Worm (Caenorhabditis elegans) whole organism, L2 larva: ENCODE results near the gene F45D11.5.

Source experiments
- R02D3.7 ChIP-seq: fragments of 150-350 bp; optimal IDR thresholded peaks from 2 replicates; lab custom pipeline; 2014; ENCODE audit warnings: missing biosample characterization, missing genetic modification characterization
- alr-1 ChIP-seq: fragments of 150-350 bp; optimal IDR thresholded peaks from 2 replicates; lab custom pipeline; 2014; ENCODE audit warnings: missing biosample characterization, missing genetic modification characterization
- ama-1 ChIP-seq: fragments of 150-350 bp; optimal IDR thresholded peaks from 2 replicates; lab custom pipeline; 2018; ENCODE audit warnings: inconsistent platforms
- blmp-1 ChIP-seq: sonication (generic microtip); optimal IDR thresholded peaks from 2 replicates; lab custom pipeline; 2017; ENCODE audit warnings: missing genetic modification characterization, mild to moderate bottlenecking, missing compliant biosample characterization, antibody characterized with exemption, moderate library complexity; ENCODE audit not compliant: insufficient read depth
- dmd-4 ChIP-seq: sonication (generic microtip); optimal IDR thresholded peaks from 2 replicates; lab custom pipeline; 2017; ENCODE audit warnings: missing biosample characterization, missing genetic modification characterization
- fos-1 ChIP-seq: fragments of 150-350 bp; optimal IDR thresholded peaks from 2 replicates; lab custom pipeline; 2014; ENCODE audit warnings: missing biosample characterization, missing genetic modification characterization
- mab-5 ChIP-seq: fragments of 150-350 bp; optimal IDR thresholded peaks from 2 replicates; lab custom pipeline; 2014; ENCODE audit warnings: missing biosample characterization, missing genetic modification characterization
- nhr-11 ChIP-seq: fragments of 150-350 bp; optimal IDR thresholded peaks from 2 replicates; lab custom pipeline; 2014; ENCODE audit warnings: missing biosample characterization, missing genetic modification characterization
- nhr-237 ChIP-seq: fragments of 150-350 bp; optimal IDR thresholded peaks from 2 replicates; lab custom pipeline; 2014; ENCODE audit warnings: missing biosample characterization, missing genetic modification characterization
- nhr-77 ChIP-seq: fragments of 150-350 bp; optimal IDR thresholded peaks from 2 replicates; lab custom pipeline; 2014; ENCODE audit warnings: missing biosample characterization, missing genetic modification characterization
- snpc-4 ChIP-seq: fragments of 150-350 bp; optimal IDR thresholded peaks from 2 replicates; lab custom pipeline; 2014; ENCODE audit warnings: missing biosample characterization, missing genetic modification characterization
- unc-39 ChIP-seq: fragments of 150-350 bp; optimal IDR thresholded peaks from 2 replicates; lab custom pipeline; 2014; ENCODE audit warnings: missing biosample characterization, missing genetic modification characterization
- unc-62 ChIP-seq: fragments of 150-350 bp; optimal IDR thresholded peaks from 2 replicates; lab custom pipeline; 2014; ENCODE audit warnings: missing biosample characterization, missing genetic modification reagents, missing genetic modification characterization
- ztf-4 ChIP-seq: fragments of 150-350 bp; optimal IDR thresholded peaks from 2 replicates; lab custom pipeline; 2014; ENCODE audit warnings: missing biosample characterization, missing genetic modification characterization

- TF ChIP-seq ztf-4 (no peak), R02D3.7 (no peak), snpc-4 (tag; lab: Kevin White, UChicago) (no peak), unc-62 (GFP tag; lab: Kevin White, UChicago) (no peak), alr-1 (no peak), unc-39 (no peak), blmp-1 (tag; lab: Kevin White, UChicago) (no peak), ama-1 (no peak), nhr-237 (tag; lab: Kevin White, UChicago) (no peak), fos-1 (tag; lab: Kevin White, UChicago) (no peak), dmd-4 (tag; lab: Kevin White, UChicago) (no peak), mab-5 (tag; lab: Kevin White, UChicago) (no peak), nhr-77 (tag; lab: Kevin White, UChicago) (no peak), nhr-11 (no peak)
These were observed 27.5 kb upstream of the F45D11.5 start, which contains the start of gene fbxc-14 for ce11 chrII:973999-974398.
